Worm (Caenorhabditis elegans): ENCODE data around the gene C07A9.10.
A peak's percentile ranks its signal among the peaks of the same experiment; 100 is the strongest.

ce11 chrIII:9702665-9703252 lies 16.9 kb upstream of the C07A9.10 start:
- TF ChIP-seq unc-62 (GFP tag; optimal IDR thresholded peaks at IDR 0.05): peak; percentile 6
- no peak for TF ChIP-seq ztf-4 (tag; optimal IDR thresholded peaks at IDR 0.05)
- TF ChIP-seq nhr-12 (tag; optimal IDR thresholded peaks at IDR 0.05): no peak
- TF ChIP-seq nhr-76 (tag; optimal IDR thresholded peaks at IDR 0.05): no peak
- TF ChIP-seq nhr-25 (tag; optimal IDR thresholded peaks at IDR 0.05): no peak
- TF ChIP-seq unc-39 (tag; optimal IDR thresholded peaks at IDR 0.05): no peak
- no peak for TF ChIP-seq mdl-1 (tag; optimal IDR thresholded peaks at IDR 0.05)
- no peak for TF ChIP-seq nhr-77 (tag; optimal IDR thresholded peaks at IDR 0.05)
- no peak for TF ChIP-seq ama-1 (optimal IDR thresholded peaks at IDR 0.05)
- TF ChIP-seq sea-2 (GFP tag; optimal IDR thresholded peaks at IDR 0.05): no peak
- TF ChIP-seq skn-1 (tag; optimal IDR thresholded peaks at IDR 0.05): no peak
